Worm (Caenorhabditis elegans) whole organism, mixed stage, embryonic: ENCODE results near the gene F45E1.5.

Source experiments
- ces-1 ChIP-seq: fragments of 150-350 bp; optimal IDR thresholded peaks from 2 replicates; lab custom pipeline; 2014; ENCODE audit warnings: missing biosample characterization, missing genetic modification reagents, missing genetic modification characterization
- elt-3 ChIP-seq: fragments of 150-350 bp; optimal IDR thresholded peaks from 2 replicates; lab custom pipeline; 2014; ENCODE audit warnings: missing biosample characterization, missing genetic modification characterization
- lin-13 ChIP-seq: fragments of 150-350 bp; optimal IDR thresholded peaks from 2 replicates; lab custom pipeline; 2014; ENCODE audit warnings: missing biosample characterization, missing genetic modification characterization
- lsy-2 ChIP-seq: fragments of 150-350 bp; optimal IDR thresholded peaks from 2 replicates; lab custom pipeline; 2014; ENCODE audit warnings: missing biosample characterization, missing genetic modification characterization
- mep-1 ChIP-seq: fragments of 150-350 bp; optimal IDR thresholded peaks from 2 replicates; lab custom pipeline; 2017; ENCODE audit warnings: missing biosample characterization, missing genetic modification reagents, missing genetic modification characterization, inconsistent platforms
- nhr-12 ChIP-seq: fragments of 150-350 bp; optimal IDR thresholded peaks from 2 replicates; lab custom pipeline; 2014; ENCODE audit warnings: missing biosample characterization, missing genetic modification characterization
- nhr-2 ChIP-seq: fragments of 150-350 bp; optimal IDR thresholded peaks from 2 replicates; lab custom pipeline; 2014; ENCODE audit warnings: missing biosample characterization, missing genetic modification characterization
- nhr-237 ChIP-seq: fragments of 150-350 bp; optimal IDR thresholded peaks from 2 replicates; lab custom pipeline; 2014; ENCODE audit warnings: missing biosample characterization, missing genetic modification characterization
- nhr-28 ChIP-seq: fragments of 150-350 bp; optimal IDR thresholded peaks from 2 replicates; lab custom pipeline; 2014; ENCODE audit warnings: missing biosample characterization, missing genetic modification characterization
- nhr-76 ChIP-seq: sonication (generic microtip); optimal IDR thresholded peaks from 2 replicates; lab custom pipeline; 2017; ENCODE audit warnings: missing biosample characterization, missing genetic modification characterization
- tbx-8 ChIP-seq: fragments of 200-800 bp; sonication (Bioruptor generic); optimal IDR thresholded peaks from 2 replicates; lab custom pipeline; 2018; ENCODE audit warnings: mild to moderate bottlenecking, missing genetic modification characterization, moderate library complexity, missing compliant biosample characterization

DNA sequence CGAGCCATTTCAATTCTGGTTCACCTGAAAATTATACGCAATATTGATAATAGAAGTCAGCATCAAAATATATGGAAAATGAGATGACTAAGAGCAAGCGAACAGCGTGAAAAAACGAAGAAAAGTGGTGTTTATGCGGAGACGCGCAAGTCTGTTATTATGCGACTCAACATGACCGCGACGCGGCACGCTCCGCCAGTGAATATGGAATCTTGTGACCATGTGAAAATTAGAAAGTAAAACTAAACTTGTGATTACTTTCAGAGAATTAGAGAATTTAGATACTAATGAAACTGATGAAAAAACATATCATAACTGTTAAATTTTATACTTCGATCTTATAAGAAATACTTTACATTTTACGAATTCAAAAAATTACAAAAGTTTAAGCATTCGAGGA, 5.5 kb downstream of the F45E1.5 start, which contains the start of gene his-71:
- TF ChIP-seq nhr-76 (tag; lab: Kevin White, UChicago), result no peak
- no peak for TF ChIP-seq elt-3 (tag; lab: Kevin White, UChicago)
- TF ChIP-seq nhr-12 (tag; lab: Kevin White, UChicago), result no peak
- TF ChIP-seq ces-1 (GFP tag; lab: Kevin White, UChicago), result no peak
- TF ChIP-seq lsy-2 (tag; lab: Kevin White, UChicago), result no peak
- TF ChIP-seq mep-1, result no peak
- TF ChIP-seq nhr-237 (tag; lab: Kevin White, UChicago), result no peak
- no peak for TF ChIP-seq nhr-28
- TF ChIP-seq nhr-2, result no peak
- TF ChIP-seq tbx-8 (GFP tag; lab: Kevin White, UChicago), result no peak
- no peak for TF ChIP-seq lin-13 (tag; lab: Kevin White, UChicago)
